Worm (Caenorhabditis elegans) whole organism, L4 larva: ENCODE results near the gene ubh-1.

Source experiments
- F49E8.2 ChIP-seq: sonication (generic microtip); optimal IDR thresholded peaks from 2 replicates; lab custom pipeline; 2016; ENCODE audit warnings: missing compliant biosample characterization, mild to moderate bottlenecking, missing genetic modification characterization, borderline replicate concordance
- R02D3.7 ChIP-seq: fragments of 150-350 bp; sonication (generic microtip); optimal IDR thresholded peaks from 3 replicates; lab custom pipeline; 2014; ENCODE audit warnings: missing biosample characterization, missing genetic modification characterization
- aha-1 ChIP-seq: fragments of 150-350 bp; peaks from one replicate; lab custom pipeline; 2014; ENCODE audit warnings: missing biosample characterization, missing genetic modification characterization
- ama-1 ChIP-seq: fragments of 150-350 bp; optimal IDR thresholded peaks from 2 replicates; lab custom pipeline; 2014; ENCODE audit warnings: inconsistent platforms, mixed read lengths
- arid-1 ChIP-seq: fragments of 200-800 bp; sonication (Bioruptor generic); conservative IDR thresholded peaks from 2 replicates; pipeline ENCODE4 v1.3.6; 2022; ENCODE audit warnings: missing genetic modification reagents, missing genetic modification characterization, missing compliant biosample characterization
- attf-4 ChIP-seq: sonication (generic microtip); optimal IDR thresholded peaks from 3 replicates; lab custom pipeline; 2017; ENCODE audit warnings: missing biosample characterization, missing genetic modification characterization
- ceh-20 ChIP-seq: fragments of 200-800 bp; sonication (Bioruptor generic); IDR thresholded peaks from 2 replicates; pipeline ENCODE4 v1.3.6; 2022; ENCODE audit warnings: missing genetic modification reagents, missing genetic modification characterization, missing compliant biosample characterization
- ctbp-1 ChIP-seq: fragments of 200-800 bp; sonication (Bioruptor generic); IDR thresholded peaks from 2 replicates; pipeline ENCODE4 v1.3.6; 2022; ENCODE audit warnings: missing genetic modification reagents, missing genetic modification characterization, missing compliant biosample characterization
- dmd-9 ChIP-seq: fragments of 200-800 bp; sonication (Bioruptor generic); IDR thresholded peaks from 2 replicates; pipeline ENCODE4 v1.3.6; 2022; ENCODE audit warnings: missing genetic modification reagents, missing genetic modification characterization, missing compliant biosample characterization
- egl-27 ChIP-seq: sonication (generic microtip); optimal IDR thresholded peaks from 3 replicates; lab custom pipeline; 2017; ENCODE audit warnings: missing biosample characterization, missing genetic modification reagents, missing genetic modification characterization
- egl-43 ChIP-seq: fragments of 200-800 bp; sonication (Bioruptor generic); IDR thresholded peaks from 2 replicates; pipeline ENCODE4 v1.3.6; 2022; ENCODE audit warnings: missing genetic modification reagents, missing genetic modification characterization, missing compliant biosample characterization
- hlh-11 ChIP-seq: fragments of 200-800 bp; sonication (Bioruptor generic); optimal IDR thresholded peaks from 2 replicates; lab custom pipeline; 2018; ENCODE audit warnings: mild to moderate bottlenecking, missing genetic modification characterization, missing compliant biosample characterization
- lim-7 ChIP-seq: fragments of 200-800 bp; sonication (Bioruptor generic); IDR thresholded peaks from 2 replicates; pipeline ENCODE4 v1.3.6; 2022; ENCODE audit warnings: missing genetic modification characterization, missing compliant biosample characterization
- lin-13 ChIP-seq: fragments of 150-350 bp; optimal IDR thresholded peaks from 2 replicates; lab custom pipeline; 2014; ENCODE audit warnings: missing biosample characterization, missing genetic modification reagents, missing genetic modification characterization
- lin-15B ChIP-seq: fragments of 150-350 bp; sonication (generic microtip); optimal IDR thresholded peaks from 3 replicates; lab custom pipeline; 2014; ENCODE audit warnings: missing biosample characterization, missing genetic modification characterization
- lin-38 ChIP-seq: fragments of 200-800 bp; sonication (Bioruptor generic); IDR thresholded peaks from 2 replicates; pipeline ENCODE4 v1.3.6; 2022; ENCODE audit warnings: missing genetic modification reagents, missing genetic modification characterization, missing compliant biosample characterization
- lin-39 ChIP-seq: fragments of 150-350 bp; optimal IDR thresholded peaks from 2 replicates; lab custom pipeline; 2014; ENCODE audit warnings: missing biosample characterization, missing genetic modification reagents, missing genetic modification characterization
- lir-3 ChIP-seq: sonication (generic microtip); optimal IDR thresholded peaks from 2 replicates; lab custom pipeline; 2016; ENCODE audit warnings: mild to moderate bottlenecking, missing genetic modification characterization, missing compliant biosample characterization
- lsy-2 ChIP-seq, 2 experiments: fragments of 150-350 bp in 1 of 2; sonication (generic microtip) in 1 of 2; optimal IDR thresholded peaks; 2 replicates each; lab custom pipeline; 2014 to 2017; ENCODE audit warnings: missing biosample characterization in 2 of 2, missing genetic modification characterization in 2 of 2
- mdl-1 ChIP-seq, 2 experiments: fragments of 150-350 bp in 1 of 2; sonication (generic microtip) in 1 of 2; optimal IDR thresholded peaks; 2 replicates each; lab custom pipeline; 2014 to 2017; ENCODE audit warnings: missing biosample characterization in 2 of 2, missing genetic modification characterization in 2 of 2
- mep-1 ChIP-seq: fragments of 150-350 bp; sonication (generic microtip); optimal IDR thresholded peaks from 3 replicates; lab custom pipeline; 2014; ENCODE audit warnings: missing biosample characterization, missing genetic modification characterization
- mxl-3 ChIP-seq: fragments of 200-800 bp; sonication (Bioruptor generic); optimal IDR thresholded peaks from 2 replicates; lab custom pipeline; 2018; ENCODE audit warnings: mild to moderate bottlenecking, missing genetic modification characterization, missing compliant biosample characterization
- nhr-11 ChIP-seq: fragments of 150-350 bp; optimal IDR thresholded peaks from 2 replicates; lab custom pipeline; 2014; ENCODE audit warnings: missing biosample characterization, missing genetic modification characterization
- nhr-28 ChIP-seq: fragments of 150-350 bp; optimal IDR thresholded peaks from 2 replicates; lab custom pipeline; 2014; ENCODE audit warnings: missing biosample characterization, missing genetic modification characterization
- nhr-48 ChIP-seq: sonication (generic microtip); optimal IDR thresholded peaks from 2 replicates; lab custom pipeline; 2016; ENCODE audit warnings: mild to moderate bottlenecking, missing genetic modification characterization, missing compliant biosample characterization
- nhr-6 ChIP-seq: fragments of 150-350 bp; optimal IDR thresholded peaks from 2 replicates; lab custom pipeline; 2014; ENCODE audit warnings: missing biosample characterization, missing genetic modification characterization
- nhr-76 ChIP-seq: fragments of 150-350 bp; optimal IDR thresholded peaks from 2 replicates; lab custom pipeline; 2014; ENCODE audit warnings: missing biosample characterization, missing genetic modification characterization
- sdz-12 ChIP-seq: fragments of 200-800 bp; sonication (Bioruptor generic); optimal IDR thresholded peaks from 2 replicates; lab custom pipeline; 2018; ENCODE audit warnings: mild to moderate bottlenecking, missing genetic modification characterization, missing compliant biosample characterization
- set-16 ChIP-seq: fragments of 200-800 bp; sonication (Bioruptor generic); IDR thresholded peaks from 2 replicates; pipeline ENCODE4 v1.3.6; 2022; ENCODE audit warnings: missing genetic modification reagents, missing genetic modification characterization, missing compliant biosample characterization
- snpc-1.2 ChIP-seq: fragments of 200-800 bp; sonication (Bioruptor generic); IDR thresholded peaks from 2 replicates; pipeline ENCODE4 v1.3.6; 2022; ENCODE audit warnings: missing genetic modification reagents, missing genetic modification characterization, missing compliant biosample characterization
- tra-1 ChIP-seq: fragments of 200-800 bp; sonication (Bioruptor generic); IDR thresholded peaks from 2 replicates; pipeline ENCODE4 v1.3.6; 2022; ENCODE audit warnings: missing genetic modification reagents, missing genetic modification characterization, missing compliant biosample characterization
- unc-62 ChIP-seq, 3 experiments: fragments of 150-350 bp in 1 of 3; sonication (generic microtip); optimal IDR thresholded peaks in 2 of 3; peaks in 1 of 3; 1 replicate in 1 of 3; 2 replicates in 2 of 3; lab custom pipeline; 2014 to 2017; ENCODE audit warnings: missing biosample characterization in 3 of 3, missing genetic modification characterization in 3 of 3, missing genetic modification reagents in 3 of 3, missing genotype in 1 of 3
- vab-7 ChIP-seq: fragments of 200-800 bp; sonication (Bioruptor generic); IDR thresholded peaks from 2 replicates; pipeline ENCODE4 v1.3.6; 2022; ENCODE audit warnings: missing genetic modification reagents, missing genetic modification characterization, missing compliant biosample characterization
- zfp-2 ChIP-seq: sonication (generic microtip); optimal IDR thresholded peaks from 2 replicates; lab custom pipeline; 2016; ENCODE audit warnings: mild to moderate bottlenecking, missing genetic modification characterization, missing compliant biosample characterization
- ztf-11 ChIP-seq: fragments of 150-350 bp; optimal IDR thresholded peaks from 2 replicates; lab custom pipeline; 2014; ENCODE audit warnings: missing biosample characterization, missing genetic modification characterization
- ztf-7 ChIP-seq: fragments of 150-350 bp; optimal IDR thresholded peaks from 2 replicates; lab custom pipeline; 2014; ENCODE audit warnings: missing biosample characterization, missing genetic modification characterization

The ubh-1 gene

ce11 chrV:6514887-6515324 is 3.7 kb upstream of the ubh-1 start, which contains the start of gene dpy-11 (continued):
- peak; percentile 57 for TF ChIP-seq nhr-6 (tag; lab: Kevin White, UChicago)
- no peak for TF ChIP-seq nhr-76 (tag; lab: Kevin White, UChicago)
- TF ChIP-seq ama-1 (lab: Kevin White, UChicago): peak; percentile 98
- no peak for TF ChIP-seq ztf-7 (tag; lab: Kevin White, UChicago)
- no peak for TF ChIP-seq lin-15B (tag; lab: Kevin White, UChicago)
- TF ChIP-seq F49E8.2 (tag; lab: Kevin White, UChicago): no peak
- peak; percentile 45; the same call in 1 of the 2 replicates for TF ChIP-seq snpc-1.2 (GFP tag; lab: Robert Waterston, UW)

DNA sequence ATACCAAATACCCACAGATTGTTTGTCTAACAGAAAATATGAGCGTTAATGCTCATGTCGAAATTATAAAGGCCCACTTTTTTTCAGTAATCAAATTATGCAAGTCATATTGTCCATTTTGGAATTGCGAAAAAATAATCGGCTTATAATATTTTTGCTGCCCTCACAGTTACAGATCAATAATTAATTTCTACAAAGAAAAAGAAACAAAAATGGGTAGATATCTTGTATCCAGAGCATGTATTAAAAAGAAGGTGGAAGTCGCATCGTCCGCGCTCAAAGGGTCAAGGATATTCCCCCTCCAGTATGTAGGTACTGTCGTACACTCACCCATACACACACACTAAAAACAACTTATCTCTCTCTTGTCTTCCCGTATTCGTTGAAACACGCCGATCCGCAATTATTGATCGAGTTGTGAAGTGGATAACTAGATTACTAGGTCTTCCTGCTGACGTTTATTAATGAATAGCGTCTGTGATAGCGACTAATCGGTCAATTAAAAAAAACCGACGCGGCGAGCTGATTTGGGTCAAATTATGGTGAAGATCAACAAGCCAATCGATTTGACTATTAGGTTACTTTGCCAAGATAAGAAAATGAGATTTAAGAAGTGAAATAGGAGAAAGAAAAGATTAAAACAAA is 2.7 kb upstream of the ubh-1 start:
- peak in 1 of 2 experiments; percentile 95 for TF ChIP-seq unc-62 (GFP tag; optimal IDR thresholded peaks at IDR 0.05 in 1 of 2; lab: Kevin White, UChicago)
- TF ChIP-seq unc-62 (tag; optimal IDR thresholded peaks at IDR 0.05; lab: Kevin White, UChicago): no peak
- TF ChIP-seq aha-1 (tag; lab: Kevin White, UChicago): no peak
- no peak for TF ChIP-seq ama-1 (lab: Kevin White, UChicago)
- TF ChIP-seq arid-1 (GFP tag; lab: Robert Waterston, UW): no peak

- TF ChIP-seq lir-3 (tag; lab: Kevin White, UChicago) (no peak), mxl-3 (GFP tag; lab: Kevin White, UChicago) (peak; percentile 63), dmd-9 (no peak), ztf-11 (tag; lab: Kevin White, UChicago) (no peak), mdl-1 (tag; optimal IDR thresholded peaks at IDR 0.05; lab: Kevin White, UChicago) (no peak), sdz-12 (GFP tag; lab: Kevin White, UChicago) (no peak), egl-43 (no peak), lin-13 (no peak), unc-62 (GFP tag; optimal IDR thresholded peaks at IDR 0.05 in 1 of 2; lab: Kevin White, UChicago) (no peak), unc-62 (tag; optimal IDR thresholded peaks at IDR 0.05; lab: Kevin White, UChicago) (no peak), nhr-11 (no peak), ceh-20 (GFP tag; lab: Robert Waterston, UW) (no peak), nhr-48 (tag; lab: Kevin White, UChicago) (peak; percentile 2), set-16 (GFP tag; lab: Robert Waterston, UW) (0 out of 2 replicates have a peak, but pooled peaks have one; percentile 8), mep-1 (tag; lab: Kevin White, UChicago) (no peak), lim-7 (no peak), zfp-2 (tag; lab: Kevin White, UChicago) (no peak), attf-4 (tag; lab: Kevin White, UChicago) (no peak), lin-38 (GFP tag; lab: Robert Waterston, UW) (peak; percentile 17; the same call in 1 of the 2 replicates), nhr-28 (tag; lab: Kevin White, UChicago) (peak; percentile 6), ctbp-1 (GFP tag; lab: Robert Waterston, UW) (0 out of 2 replicates have a peak, but pooled peaks have one; percentile 7), hlh-11 (tag; lab: Kevin White, UChicago) (peak; percentile 29)
Observed at ce11 chrV:6513356-6513755, 2.1 kb upstream of the ubh-1 start.

ce11 chrV:6510622-6511021 is 587 bp downstream of the ubh-1 start:
- TF ChIP-seq vab-7 (GFP tag; lab: Robert Waterston, UW) (no peak), lsy-2 (tag; optimal IDR thresholded peaks at IDR 0.05; lab: Kevin White, UChicago) (peak in 1 of 2 experiments; percentile 44)

- TF ChIP-seq R02D3.7 (tag; lab: Kevin White, UChicago) (no peak), hlh-11 (tag; lab: Kevin White, UChicago) (no peak), egl-27 (tag; lab: Kevin White, UChicago) (no peak), tra-1 (GFP tag; lab: Robert Waterston, UW) (no peak), nhr-6 (tag; lab: Kevin White, UChicago) (no peak), lin-39 (tag; lab: Kevin White, UChicago) (no peak), nhr-76 (tag; lab: Kevin White, UChicago) (no peak), nhr-28 (tag; lab: Kevin White, UChicago) (no peak)
Observed at ce11 chrV:6509717-6510116, 1.5 kb downstream of the ubh-1 start, which contains the start of gene ubh-2. Gene ubh-2, minus strand, starts transcription at chrV:6509817.
